Fruit fly (Drosophila melanogaster) whole organism, embryonic: ENCODE measurements around the gene CG13069.

ENCODE experiments used
- Antp ChIP-seq: fragments of 200-800 bp; sonication (Bioruptor generic); optimal IDR thresholded peaks from 3 replicates; lab custom pipeline; 2016; ENCODE audit warnings: missing biosample characterization, missing genetic modification characterization
- CG1233 ChIP-seq: fragments of 200-800 bp; sonication (Bioruptor generic); optimal IDR thresholded peaks from 4 replicates; lab custom pipeline; 2018; ENCODE audit warnings: missing biosample characterization, mild to moderate bottlenecking, missing genetic modification characterization
- CG16779 ChIP-seq: fragments of 200-800 bp; sonication (Bioruptor generic); IDR thresholded peaks from 2 replicates; pipeline ENCODE4 v1.3.6; 2022; ENCODE audit warnings: missing biosample characterization, missing genetic modification characterization
- CG18599 ChIP-seq: fragments of 200-800 bp; sonication (Bioruptor generic); optimal IDR thresholded peaks from 3 replicates; lab custom pipeline; 2017; ENCODE audit warnings: missing biosample characterization, missing genetic modification characterization, mild to moderate bottlenecking, moderate library complexity, missing genetic modification reagents
- CG32767 ChIP-seq: fragments of 200-800 bp; sonication (Bioruptor generic); IDR thresholded peaks from 2 replicates; pipeline ENCODE4 v1.3.6; 2022; ENCODE audit warnings: missing biosample characterization, missing genetic modification characterization
- CG8290 ChIP-seq, 3 experiments: fragments of 200-800 bp; sonication (Bioruptor generic); optimal IDR thresholded peaks; 2 replicates each; lab custom pipeline; 2016 to 2019; ENCODE audit warnings: missing biosample characterization in 3 of 3, missing genetic modification characterization in 3 of 3, mild to moderate bottlenecking in 2 of 3, moderate library complexity in 1 of 3
- CG9609 ChIP-seq: fragments of 200-800 bp; sonication (Bioruptor generic); optimal IDR thresholded peaks from 3 replicates; lab custom pipeline; 2016; ENCODE audit warnings: missing biosample characterization, missing genetic modification characterization
- CG9932 ChIP-seq: fragments of 200-800 bp; sonication (Bioruptor generic); IDR thresholded peaks from 2 replicates; pipeline ENCODE4 v1.3.6; 2022; ENCODE audit warnings: missing biosample characterization, missing genetic modification characterization
- Meics ChIP-seq: fragments of 200-800 bp; sonication (Bioruptor generic); optimal IDR thresholded peaks from 2 replicates; lab custom pipeline; 2017; ENCODE audit warnings: missing biosample characterization, mild to moderate bottlenecking, missing genetic modification characterization
- hth ChIP-seq: fragments of >200 bp; optimal IDR thresholded peaks from 2 replicates; lab custom pipeline; 2017; ENCODE audit warnings: inconsistent platforms
- lov ChIP-seq, 2 experiments: fragments of 200-800 bp in 1 of 2; fragments of >200 bp in 1 of 2; sonication (Bioruptor generic) in 1 of 2; IDR thresholded peaks in 1 of 2; optimal IDR thresholded peaks in 1 of 2; 2 replicates in 1 of 2; 3 replicates in 1 of 2; pipeline versions ENCODE4 v1.3.6 to Lab custom; 2017 to 2022; ENCODE audit warnings: missing biosample characterization in 1 of 2, missing genetic modification characterization in 1 of 2
- peb ChIP-seq: fragments of 200-800 bp; sonication (Bioruptor generic); IDR thresholded peaks from 2 replicates; pipeline ENCODE4 v1.3.6; 2022; ENCODE audit warnings: missing biosample characterization, missing genetic modification characterization
- pum ChIP-seq: fragments of 200-800 bp; sonication (Bioruptor generic); optimal IDR thresholded peaks from 2 replicates; lab custom pipeline; 2016; ENCODE audit warnings: missing biosample characterization, missing genetic modification characterization
- repo ChIP-seq: fragments of 200-800 bp; sonication (Bioruptor generic); optimal IDR thresholded peaks from 2 replicates; lab custom pipeline; 2016; ENCODE audit warnings: missing biosample characterization, missing genetic modification characterization
- seq ChIP-seq: fragments of 200-800 bp; sonication (Bioruptor generic); IDR thresholded peaks from 2 replicates; pipeline ENCODE4 v1.3.6; 2022; ENCODE audit warnings: missing biosample characterization, missing genetic modification characterization

CG13069 gene

dm6 chr3L:16309972-16310371, 44.8 kb downstream of the CG13069 start (continued):
- TF ChIP-seq CG9932 (GFP tag; lab: Robert Waterston, UW) (peak; percentile 75), Meics (GFP tag; lab: Kevin White, UChicago) (peak; percentile 30), CG18599 (GFP tag; lab: Kevin White, UChicago) (peak; percentile 42), Antp (GFP tag; lab: Kevin White, UChicago) (peak; percentile 5), pum (GFP tag; lab: Kevin White, UChicago) (no peak), peb (GFP tag; lab: Robert Waterston, UW) (no peak), CG32767 (no peak)
- TF ChIP-seq, all 482 proteins: peak for 62

dm6 chr3L:16313985-16314384, 48.8 kb downstream of the CG13069 start, which contains the start of gene CG13062:
Gene CG13062 (plus strand): TSS chr3L:16314285.
- TF ChIP-seq CG9609 = no peak
- no peak for TF ChIP-seq lov (optimal IDR thresholded peaks at IDR 0.05; lab: Kevin White, UChicago)
- 0 out of 3 replicates have a peak, but pooled peaks have one; percentile 22 for TF ChIP-seq lov (GFP tag; IDR thresholded peaks at IDR 0.05; lab: Robert Waterston, UW)
- TF ChIP-seq CG8290 (GFP tag; optimal IDR thresholded peaks at IDR 0.05; lab: Kevin White, UChicago) = no peak
- no peak for TF ChIP-seq CG8290 (tag; optimal IDR thresholded peaks at IDR 0.05; lab: Kevin White, UChicago)
- TF ChIP-seq hth (lab: Kevin White, UChicago) = no peak
- no peak for TF ChIP-seq repo (GFP tag; lab: Kevin White, UChicago)
- TF ChIP-seq CG16779 (GFP tag; lab: Robert Waterston, UW) = no peak
- no peak for TF ChIP-seq seq (GFP tag; lab: Robert Waterston, UW)
- TF ChIP-seq CG1233 (GFP tag; lab: Kevin White, UChicago) = no peak
